Worm (Caenorhabditis elegans) whole organism, late embryonic: ENCODE measurements around the gene F19B6.3.
"Not testable (repeated sequence)": the region's sequence is repeated elsewhere in the genome, so short reads cannot be mapped to it uniquely, and the experiment has no call there.

ENCODE experiments used
- C08G9.2 ChIP-seq: sonication (generic microtip); optimal IDR thresholded peaks from 2 replicates; lab custom pipeline; 2016; ENCODE audit warnings: mild to moderate bottlenecking, missing genetic modification characterization, moderate library complexity, missing compliant biosample characterization
- C38D4.7 ChIP-seq: fragments of 200-800 bp; sonication (Bioruptor generic); optimal IDR thresholded peaks from 2 replicates; lab custom pipeline; 2018; ENCODE audit warnings: mild to moderate bottlenecking, missing genetic modification characterization, moderate library complexity, missing compliant biosample characterization
- K02D7.2 ChIP-seq: sonication (generic microtip); optimal IDR thresholded peaks from 2 replicates; lab custom pipeline; 2017; ENCODE audit warnings: mild to moderate bottlenecking, missing genetic modification characterization, missing compliant biosample characterization
- Y22D7AL.16 ChIP-seq: sonication (generic microtip); optimal IDR thresholded peaks from 2 replicates; lab custom pipeline; 2016; ENCODE audit warnings: missing genetic modification characterization, missing compliant biosample characterization
- ahr-1 ChIP-seq: sonication (generic microtip); optimal IDR thresholded peaks from 2 replicates; lab custom pipeline; 2016; ENCODE audit warnings: missing genetic modification characterization, missing compliant biosample characterization
- ama-1 ChIP-seq: fragments of 150-350 bp; optimal IDR thresholded peaks from 2 replicates; lab custom pipeline; 2014
- ceh-18 ChIP-seq: sonication (generic microtip); optimal IDR thresholded peaks from 2 replicates; lab custom pipeline; 2016; ENCODE audit warnings: missing genetic modification characterization, missing compliant biosample characterization
- ceh-22 ChIP-seq: sonication (generic microtip); optimal IDR thresholded peaks from 2 replicates; lab custom pipeline; 2017; ENCODE audit warnings: missing biosample characterization, missing genetic modification characterization
- ceh-24 ChIP-seq: sonication (generic microtip); optimal IDR thresholded peaks from 2 replicates; lab custom pipeline; 2016; ENCODE audit warnings: mild to moderate bottlenecking, missing genetic modification characterization, missing compliant biosample characterization
- ceh-30 ChIP-seq: fragments of 150-350 bp; optimal IDR thresholded peaks from 2 replicates; lab custom pipeline; 2014; ENCODE audit warnings: missing biosample characterization, missing genetic modification characterization
- ceh-31 ChIP-seq: sonication (generic microtip); optimal IDR thresholded peaks from 2 replicates; lab custom pipeline; 2016; ENCODE audit warnings: missing genetic modification characterization, missing compliant biosample characterization
- ceh-34 ChIP-seq: sonication (generic microtip); optimal IDR thresholded peaks from 2 replicates; lab custom pipeline; 2016; ENCODE audit warnings: mild to moderate bottlenecking, missing genetic modification characterization, missing compliant biosample characterization
- ceh-45 ChIP-seq: fragments of 200-800 bp; sonication (Bioruptor generic); IDR thresholded peaks from 2 replicates; pipeline ENCODE4 v1.3.6; 2022; ENCODE audit warnings: missing genetic modification reagents, missing genetic modification characterization, missing compliant biosample characterization
- ceh-48 ChIP-seq: sonication (generic microtip); optimal IDR thresholded peaks from 2 replicates; lab custom pipeline; 2016; ENCODE audit warnings: missing genetic modification characterization, inconsistent platforms, missing compliant biosample characterization
- ceh-9 ChIP-seq: sonication (generic microtip); optimal IDR thresholded peaks from 2 replicates; lab custom pipeline; 2016; ENCODE audit warnings: mild to moderate bottlenecking, missing genetic modification characterization, inconsistent platforms, missing compliant biosample characterization
- che-1 ChIP-seq: sonication (generic microtip); optimal IDR thresholded peaks from 2 replicates; lab custom pipeline; 2016; ENCODE audit warnings: mild to moderate bottlenecking, missing genetic modification characterization, missing compliant biosample characterization
- dmd-4 ChIP-seq: sonication (generic microtip); optimal IDR thresholded peaks from 2 replicates; lab custom pipeline; 2016; ENCODE audit warnings: borderline replicate concordance, missing genetic modification characterization, missing compliant biosample characterization
- dve-1 ChIP-seq: sonication (generic microtip); optimal IDR thresholded peaks from 2 replicates; lab custom pipeline; 2017; ENCODE audit warnings: antibody characterized with exemption, mild to moderate bottlenecking, missing genetic modification characterization, missing compliant biosample characterization
- elt-2 ChIP-seq: sonication (generic microtip); optimal IDR thresholded peaks from 2 replicates; lab custom pipeline; 2016; ENCODE audit warnings: missing genetic modification reagents, missing genetic modification characterization, missing compliant biosample characterization
- ets-4 ChIP-seq: sonication (generic microtip); optimal IDR thresholded peaks from 2 replicates; lab custom pipeline; 2016; ENCODE audit warnings: missing genetic modification characterization, missing compliant biosample characterization
- eyg-1 ChIP-seq: sonication (generic microtip); optimal IDR thresholded peaks from 2 replicates; lab custom pipeline; 2016; ENCODE audit warnings: missing genotype, missing genetic modification characterization, missing compliant biosample characterization
- fax-1 ChIP-seq: sonication (generic microtip); optimal IDR thresholded peaks from 2 replicates; lab custom pipeline; 2016; ENCODE audit warnings: missing genotype, missing genetic modification characterization, missing compliant biosample characterization
- hlh-13 ChIP-seq: fragments of 200-800 bp; sonication (Bioruptor generic); optimal IDR thresholded peaks from 2 replicates; lab custom pipeline; 2018; ENCODE audit warnings: mild to moderate bottlenecking, missing genetic modification characterization, missing compliant biosample characterization
- hlh-30 ChIP-seq: sonication (generic microtip); optimal IDR thresholded peaks from 2 replicates; lab custom pipeline; 2017; ENCODE audit warnings: antibody characterized with exemption, missing genetic modification characterization, missing compliant biosample characterization; ENCODE audit not compliant: insufficient read depth
- hlh-8 ChIP-seq: sonication (generic microtip); optimal IDR thresholded peaks from 2 replicates; lab custom pipeline; 2016; ENCODE audit warnings: missing genotype, missing genetic modification characterization, missing compliant biosample characterization
- mec-3 ChIP-seq: sonication (generic microtip); optimal IDR thresholded peaks from 2 replicates; lab custom pipeline; 2016; ENCODE audit warnings: borderline replicate concordance, missing genetic modification characterization, missing compliant biosample characterization
- nfya-1 ChIP-seq: sonication (generic microtip); optimal IDR thresholded peaks from 2 replicates; lab custom pipeline; 2017; ENCODE audit warnings: missing genetic modification characterization, mild to moderate bottlenecking, missing compliant biosample characterization, antibody characterized with exemption, moderate library complexity
- nhr-11 ChIP-seq: fragments of 150-350 bp; optimal IDR thresholded peaks from 2 replicates; lab custom pipeline; 2014; ENCODE audit warnings: missing biosample characterization, missing genetic modification characterization
- ref-2 ChIP-seq: sonication (generic microtip); optimal IDR thresholded peaks from 2 replicates; lab custom pipeline; 2016; ENCODE audit warnings: missing genetic modification characterization, missing compliant biosample characterization
- syd-9 ChIP-seq: sonication (generic microtip); optimal IDR thresholded peaks from 2 replicates; lab custom pipeline; 2016; ENCODE audit warnings: mild to moderate bottlenecking, missing genetic modification characterization, moderate library complexity, missing compliant biosample characterization
- tbx-2 ChIP-seq: sonication (generic microtip); optimal IDR thresholded peaks from 2 replicates; lab custom pipeline; 2016; ENCODE audit warnings: missing genetic modification characterization, missing compliant biosample characterization
- tbx-7 ChIP-seq: sonication (generic microtip); optimal IDR thresholded peaks from 2 replicates; lab custom pipeline; 2016; ENCODE audit warnings: missing genotype, missing genetic modification characterization, missing compliant biosample characterization
- ttx-3 ChIP-seq: sonication (generic microtip); optimal IDR thresholded peaks from 2 replicates; lab custom pipeline; 2016; ENCODE audit warnings: missing genetic modification reagents, missing genetic modification characterization, missing compliant biosample characterization
- unc-42 ChIP-seq: sonication (generic microtip); optimal IDR thresholded peaks from 2 replicates; lab custom pipeline; 2016; ENCODE audit warnings: missing genotype, missing genetic modification characterization, missing compliant biosample characterization
- unc-55 ChIP-seq: sonication (generic microtip); optimal IDR thresholded peaks from 2 replicates; lab custom pipeline; 2017; ENCODE audit warnings: missing biosample characterization, missing genetic modification reagents, missing genetic modification characterization
- ztf-16 ChIP-seq: sonication (generic microtip); optimal IDR thresholded peaks from 2 replicates; lab custom pipeline; 2017; ENCODE audit warnings: missing genetic modification characterization, missing compliant biosample characterization

The F19B6.3 gene

DNA sequence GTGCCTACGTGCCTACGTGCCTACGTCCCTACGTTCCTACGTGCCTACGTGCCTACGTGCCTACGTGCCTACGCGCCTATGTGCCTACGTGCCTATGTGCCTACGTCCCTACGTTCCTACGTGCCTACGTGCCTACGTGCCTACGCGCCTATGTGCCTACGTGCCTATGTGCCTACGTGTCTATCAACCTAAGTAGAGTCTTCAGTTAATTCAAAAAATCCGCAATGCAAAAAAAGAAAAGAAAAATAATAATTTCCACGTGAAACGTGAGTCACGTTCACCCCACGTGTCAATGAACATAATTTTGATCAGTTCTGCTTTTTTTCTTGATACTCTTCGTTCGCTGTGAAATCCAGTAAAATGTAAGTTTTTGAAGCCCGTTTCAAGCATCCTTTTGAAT, at the start of gene F19B6.3:
F19B6.3 (plus strand) TSS at position 301 of the 400 bp plus-strand sequence.
- TF ChIP-seq C38D4.7 (GFP tag; lab: Kevin White, UChicago); syd-9 (tag; lab: Kevin White, UChicago); nfya-1 (tag; lab: Kevin White, UChicago): not testable (repeated sequence)
- TF ChIP-seq, all 69 proteins: peak for 0; not testable (repeated sequence) for 69

DNA sequence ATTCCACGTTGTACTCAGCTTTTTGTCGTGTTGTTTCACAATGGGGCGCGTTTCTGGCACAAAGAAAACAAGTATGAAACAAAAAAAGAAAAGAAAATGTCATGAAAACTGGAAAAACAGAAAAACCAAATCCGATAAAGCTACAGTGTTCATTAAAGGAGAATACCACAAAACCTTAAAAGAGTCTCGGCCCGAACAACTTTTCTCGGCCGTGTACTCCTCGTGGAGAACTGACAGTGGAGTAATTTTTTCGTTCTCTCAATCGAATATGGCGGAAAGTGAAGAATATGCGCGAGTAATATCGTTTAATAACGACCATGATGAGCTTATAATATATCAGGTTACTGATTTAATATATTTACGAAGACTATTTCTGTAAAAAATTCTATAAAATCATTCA, 48.5 kb upstream of the F19B6.3 start, which contains the start of the genes tag-335 and vkmt-1:
tag-335 (minus strand) TSS at position 88 of the 400 bp plus-strand sequence.
vkmt-1 (plus strand) TSS at position 219 of the 400 bp plus-strand sequence.
- TF ChIP-seq ref-2 (no peak), elt-2 (tag; lab: Kevin White, UChicago) (no peak), hlh-8 (tag; lab: Kevin White, UChicago) (no peak), ceh-48 (tag; lab: Kevin White, UChicago) (no peak), ceh-34 (tag; lab: Kevin White, UChicago) (no peak), unc-55 (GFP tag; lab: Kevin White, UChicago) (no peak)
- TF ChIP-seq, all 69 proteins: peak for 0

DNA sequence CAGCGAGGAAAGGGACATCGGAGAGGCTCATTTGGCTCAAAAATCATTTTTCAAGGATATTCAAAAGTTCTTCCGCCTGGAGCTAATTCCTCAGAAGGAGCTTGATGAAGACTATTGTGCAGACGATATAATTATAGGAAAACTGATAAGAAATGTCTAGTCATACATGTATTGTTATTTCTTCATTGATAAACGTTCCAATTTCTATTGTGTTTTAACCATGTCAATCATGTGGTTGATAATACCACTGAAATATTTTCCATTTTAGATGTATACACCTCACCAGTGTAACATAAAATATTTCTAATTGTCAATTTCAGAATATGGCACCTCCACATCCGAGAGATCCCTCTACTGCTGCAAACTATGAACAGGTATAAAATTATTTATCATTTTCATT, 47.7 kb upstream of the F19B6.3 start, which contains the start of gene ltah-1.1:
ltah-1.1 (plus strand) TSS at position 283 of the 400 bp plus-strand sequence.
- TF ChIP-seq dve-1 (tag; lab: Kevin White, UChicago): no peak
- TF ChIP-seq C08G9.2 (tag; lab: Kevin White, UChicago): no peak
- TF ChIP-seq elt-2 (tag; lab: Kevin White, UChicago): peak; percentile 16
- TF ChIP-seq, all 69 proteins: peak for 1

DNA sequence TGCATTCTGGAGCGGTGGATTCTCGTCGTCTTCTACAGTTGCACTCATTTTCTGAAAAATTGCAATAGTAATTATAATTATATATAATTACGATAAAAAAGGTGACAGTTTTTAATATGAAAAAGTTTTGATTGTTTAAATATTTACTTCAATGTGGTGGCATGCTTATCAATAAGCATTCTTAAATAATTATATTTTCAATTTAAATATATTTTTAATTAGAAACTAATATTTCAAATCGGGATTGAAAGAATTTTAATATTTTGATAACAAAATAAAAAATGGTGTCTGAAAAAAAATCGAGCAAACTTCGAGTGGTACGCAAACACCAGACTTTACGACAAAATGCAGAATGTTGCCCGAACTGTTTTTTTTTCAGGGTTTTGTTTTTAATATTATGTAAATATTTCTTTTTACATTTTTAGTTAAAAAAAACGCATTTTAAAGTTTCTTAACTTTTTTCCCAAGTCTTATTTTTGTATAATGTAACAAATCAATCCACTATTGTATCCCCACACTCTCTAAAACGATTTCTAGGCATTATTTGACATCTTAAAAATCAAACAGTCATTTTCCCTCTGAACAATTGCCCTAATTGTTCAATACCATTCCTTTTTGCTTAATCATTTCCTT, 44.8 kb upstream of the F19B6.3 start, which contains the start of the genes C42C1.12 and C42C1.19:
C42C1.12 (minus strand) TSS at position 51 of the 633 bp plus-strand sequence.
C42C1.19 (plus strand) TSS at position 583 of the 633 bp plus-strand sequence.
- TF ChIP-seq ceh-45 (GFP tag; lab: Robert Waterston, UW): no peak
- no peak for TF ChIP-seq hlh-13 (GFP tag; lab: Kevin White, UChicago)
- TF ChIP-seq ceh-22: no peak
- TF ChIP-seq Y22D7AL.16 (tag; lab: Kevin White, UChicago): no peak
- no peak for TF ChIP-seq eyg-1 (tag; lab: Kevin White, UChicago)
- TF ChIP-seq dmd-4: no peak
- no peak for TF ChIP-seq ttx-3 (tag; lab: Kevin White, UChicago)
- TF ChIP-seq ceh-9 (tag; lab: Kevin White, UChicago): no peak
- TF ChIP-seq C38D4.7 (GFP tag; lab: Kevin White, UChicago): no peak
- TF ChIP-seq tbx-2 (tag; lab: Kevin White, UChicago): no peak
- TF ChIP-seq che-1: no peak
- no peak for TF ChIP-seq ceh-31 (tag; lab: Kevin White, UChicago)
- no peak for TF ChIP-seq K02D7.2 (tag; lab: Kevin White, UChicago)
- no peak for TF ChIP-seq nhr-11 (tag; lab: Kevin White, UChicago)
- TF ChIP-seq tbx-7 (tag; lab: Kevin White, UChicago): no peak
- no peak for TF ChIP-seq elt-2 (tag; lab: Kevin White, UChicago)
- no peak for TF ChIP-seq hlh-30 (tag; lab: Kevin White, UChicago)

DNA sequence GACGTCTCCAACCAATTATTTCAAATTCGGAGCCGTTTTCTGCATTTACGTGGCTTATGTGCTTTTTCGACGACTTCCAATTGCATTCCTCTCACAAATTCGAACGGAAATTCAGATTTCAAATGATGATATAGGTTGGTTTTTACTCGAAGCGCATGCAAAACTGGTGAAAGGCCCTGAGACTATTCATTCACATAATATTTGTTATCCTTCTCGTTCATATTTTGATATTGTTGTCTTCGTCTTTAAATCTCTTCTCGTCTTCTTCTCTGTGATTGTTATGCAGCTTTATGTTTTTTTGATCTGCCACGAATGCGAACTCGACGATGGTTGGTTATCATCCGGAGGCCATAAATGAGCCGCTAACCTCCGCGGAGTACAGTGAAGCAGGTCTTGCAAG, 44.2 kb upstream of the F19B6.3 start, which contains the start of gene hpo-12:
hpo-12 (plus strand) TSS at position 301 of the 400 bp plus-strand sequence.
- TF ChIP-seq ceh-18 (tag; lab: Kevin White, UChicago) (no peak), ztf-16 (tag; lab: Kevin White, UChicago) (no peak), unc-42 (tag; lab: Kevin White, UChicago) (no peak), ama-1 (lab: Kevin White, UChicago) (no peak), ceh-24 (tag; lab: Kevin White, UChicago) (no peak), fax-1 (tag; lab: Kevin White, UChicago) (no peak), ets-4 (tag; lab: Kevin White, UChicago) (no peak), ceh-30 (tag; lab: Kevin White, UChicago) (no peak), mec-3 (tag; lab: Kevin White, UChicago) (no peak), ahr-1 (tag; lab: Kevin White, UChicago) (no peak)
